Worm (Caenorhabditis elegans) whole organism, young adult: ENCODE measurements around the gene sart-3.

ENCODE experiments used
- B0019.2 ChIP-seq: fragments of 200-800 bp; sonication (Bioruptor generic); conservative IDR thresholded peaks from 2 replicates; pipeline ENCODE4 v1.3.6; 2022; ENCODE audit warnings: missing genetic modification reagents, missing genetic modification characterization, missing compliant biosample characterization
- B0035.1 ChIP-seq: sonication (generic microtip); optimal IDR thresholded peaks from 2 replicates; lab custom pipeline; 2016; ENCODE audit warnings: missing genetic modification characterization, mild to moderate bottlenecking, missing compliant biosample characterization, missing genotype, missing genetic modification reagents
- C17E4.6 ChIP-seq: fragments of 200-800 bp; sonication (Bioruptor generic); IDR thresholded peaks from 2 replicates; pipeline ENCODE4 v1.3.6; 2022; ENCODE audit warnings: missing genetic modification reagents, missing genetic modification characterization, missing compliant biosample characterization
- D2030.7 ChIP-seq: fragments of 200-800 bp; sonication (Bioruptor generic); IDR thresholded peaks from 2 replicates; pipeline ENCODE4 v1.3.6; 2022; ENCODE audit warnings: missing genetic modification reagents, missing genetic modification characterization, missing compliant biosample characterization
- F23B12.7 ChIP-seq: sonication (generic microtip); optimal IDR thresholded peaks from 2 replicates; lab custom pipeline; 2017; ENCODE audit warnings: missing genetic modification characterization, mild to moderate bottlenecking, missing compliant biosample characterization, antibody characterized with exemption, moderate library complexity; ENCODE audit not compliant: insufficient read depth
- F37B4.10 ChIP-seq: fragments of 200-800 bp; sonication (Bioruptor generic); IDR thresholded peaks from 2 replicates; pipeline ENCODE4 v1.3.6; 2022; ENCODE audit warnings: missing genetic modification characterization, missing compliant biosample characterization
- F39B2.1 ChIP-seq: fragments of 200-800 bp; sonication (Bioruptor generic); IDR thresholded peaks from 2 replicates; pipeline ENCODE4 v1.3.6; 2022; ENCODE audit warnings: missing genetic modification reagents, missing genetic modification characterization, missing compliant biosample characterization
- F57A8.1 ChIP-seq: fragments of 200-800 bp; sonication (Bioruptor generic); optimal IDR thresholded peaks from 2 replicates; lab custom pipeline; 2018; ENCODE audit warnings: mild to moderate bottlenecking, missing genetic modification characterization, moderate library complexity, missing compliant biosample characterization
- K11D2.4 ChIP-seq: fragments of 200-800 bp; sonication (Bioruptor generic); IDR thresholded peaks from 2 replicates; pipeline ENCODE4 v1.3.6; 2022; ENCODE audit warnings: missing genetic modification reagents, missing genetic modification characterization, missing compliant biosample characterization
- Y53G8AR.9 ChIP-seq: fragments of 200-800 bp; sonication (Bioruptor generic); conservative IDR thresholded peaks from 2 replicates; pipeline ENCODE4 v1.3.6; 2022; ENCODE audit warnings: missing genetic modification reagents, missing genetic modification characterization, missing compliant biosample characterization
- Y56A3A.18 ChIP-seq: fragments of 200-800 bp; sonication (Bioruptor generic); IDR thresholded peaks from 2 replicates; pipeline ENCODE4 v1.3.6; 2022; ENCODE audit warnings: missing genetic modification reagents, missing genetic modification characterization, missing compliant biosample characterization
- Y79H2A.3 ChIP-seq: fragments of 200-800 bp; sonication (Bioruptor generic); conservative IDR thresholded peaks from 2 replicates; pipeline ENCODE4 v1.3.6; 2022; ENCODE audit warnings: missing genetic modification reagents, missing genetic modification characterization, missing compliant biosample characterization
- ZK185.1 ChIP-seq: sonication (generic microtip); optimal IDR thresholded peaks from 2 replicates; lab custom pipeline; 2016; ENCODE audit warnings: mild to moderate bottlenecking, missing genetic modification characterization, missing compliant biosample characterization; ENCODE audit not compliant: poor library complexity, severe bottlenecking
- ama-1 ChIP-seq, 3 experiments: fragments of 150-350 bp in 1 of 3; sonication (generic microtip) in 2 of 3; optimal IDR thresholded peaks; 2 replicates each; lab custom pipeline; 2014 to 2018; ENCODE audit warnings: missing biosample characterization in 2 of 3, missing genetic modification characterization in 2 of 3, missing genetic modification reagents in 2 of 3
- atf-7 ChIP-seq: sonication (generic microtip); optimal IDR thresholded peaks from 2 replicates; lab custom pipeline; 2017; ENCODE audit warnings: mild to moderate bottlenecking, missing genetic modification characterization, missing compliant biosample characterization
- attf-3 ChIP-seq: fragments of 200-800 bp; sonication (Bioruptor generic); conservative IDR thresholded peaks from 2 replicates; pipeline ENCODE4 v1.3.6; 2022; ENCODE audit warnings: missing genetic modification reagents, missing genetic modification characterization, missing compliant biosample characterization
- bed-2 ChIP-seq: fragments of 200-800 bp; sonication (Bioruptor generic); IDR thresholded peaks from 2 replicates; pipeline ENCODE4 v1.3.6; 2022; ENCODE audit warnings: missing genetic modification reagents, missing genetic modification characterization, missing compliant biosample characterization
- ceh-27 ChIP-seq: fragments of 200-800 bp; sonication (Bioruptor generic); optimal IDR thresholded peaks from 2 replicates; lab custom pipeline; 2018; ENCODE audit warnings: mild to moderate bottlenecking, missing genetic modification characterization, moderate library complexity, missing compliant biosample characterization
- ceh-58 ChIP-seq: fragments of 200-800 bp; sonication (Bioruptor generic); IDR thresholded peaks from 2 replicates; pipeline ENCODE4 v1.3.6; 2022; ENCODE audit warnings: missing genetic modification characterization, missing compliant biosample characterization
- ceh-91 ChIP-seq: fragments of 200-800 bp; sonication (Bioruptor generic); IDR thresholded peaks from 2 replicates; pipeline ENCODE4 v1.3.6; 2022; ENCODE audit warnings: missing genetic modification reagents, missing genetic modification characterization, missing compliant biosample characterization
- egrh-3 ChIP-seq: fragments of 200-800 bp; sonication (Bioruptor generic); IDR thresholded peaks from 2 replicates; pipeline ENCODE4 v1.3.6; 2022; ENCODE audit warnings: missing genetic modification reagents, missing genetic modification characterization, missing compliant biosample characterization
- fkh-3 ChIP-seq: sonication (generic microtip); optimal IDR thresholded peaks from 2 replicates; lab custom pipeline; 2016; ENCODE audit warnings: mild to moderate bottlenecking, missing genetic modification characterization, missing compliant biosample characterization
- gei-17 ChIP-seq: fragments of 200-800 bp; sonication (Bioruptor generic); optimal IDR thresholded peaks from 2 replicates; lab custom pipeline; 2018; ENCODE audit warnings: mild to moderate bottlenecking, missing genetic modification characterization, missing compliant biosample characterization
- hmg-20 ChIP-seq: fragments of 200-800 bp; sonication (Bioruptor generic); IDR thresholded peaks from 2 replicates; pipeline ENCODE4 v1.3.6; 2022; ENCODE audit warnings: missing genetic modification reagents, missing genetic modification characterization, missing compliant biosample characterization
- hrde-1 ChIP-seq: sonication (generic microtip); optimal IDR thresholded peaks from 2 replicates; lab custom pipeline; 2016; ENCODE audit warnings: missing genetic modification characterization, mild to moderate bottlenecking, missing compliant biosample characterization, moderate library complexity, missing genotype, missing genetic modification reagents, borderline replicate concordance
- hsf-1 ChIP-seq: fragments of 200-800 bp; sonication (Bioruptor generic); IDR thresholded peaks from 2 replicates; pipeline ENCODE4 v1.3.6; 2022; ENCODE audit warnings: missing genetic modification reagents, missing genetic modification characterization, missing compliant biosample characterization
- lin-26 ChIP-seq: fragments of 200-800 bp; sonication (Bioruptor generic); IDR thresholded peaks from 2 replicates; pipeline ENCODE4 v1.3.6; 2022; ENCODE audit warnings: missing genetic modification reagents, missing genetic modification characterization, missing compliant biosample characterization
- lin-40 ChIP-seq: sonication (generic microtip); optimal IDR thresholded peaks from 2 replicates; lab custom pipeline; 2016; ENCODE audit warnings: missing genetic modification characterization, mild to moderate bottlenecking, missing compliant biosample characterization, missing genotype, missing genetic modification reagents
- lin-54 ChIP-seq: fragments of 200-800 bp; sonication (Bioruptor generic); optimal IDR thresholded peaks from 2 replicates; lab custom pipeline; 2018; ENCODE audit warnings: mild to moderate bottlenecking, missing genetic modification characterization, missing compliant biosample characterization
- madf-8 ChIP-seq: fragments of 200-800 bp; sonication (Bioruptor generic); conservative IDR thresholded peaks from 2 replicates; pipeline ENCODE4 v1.3.6; 2022; ENCODE audit warnings: missing genetic modification reagents, missing genetic modification characterization, missing compliant biosample characterization
- mel-28 ChIP-seq: sonication (generic microtip); optimal IDR thresholded peaks from 2 replicates; lab custom pipeline; 2016; ENCODE audit warnings: borderline replicate concordance, mild to moderate bottlenecking, missing genetic modification characterization, missing compliant biosample characterization
- mxl-1 ChIP-seq: sonication (generic microtip); optimal IDR thresholded peaks from 2 replicates; lab custom pipeline; 2016; ENCODE audit warnings: missing genetic modification characterization, missing compliant biosample characterization
- nfya-1 ChIP-seq: sonication (generic microtip); optimal IDR thresholded peaks from 2 replicates; lab custom pipeline; 2017; ENCODE audit warnings: antibody characterized with exemption, missing compliant biosample characterization, missing genetic modification characterization, borderline replicate concordance; ENCODE audit not compliant: insufficient read depth
- nhr-179 ChIP-seq: sonication (generic microtip); optimal IDR thresholded peaks from 2 replicates; lab custom pipeline; 2016; ENCODE audit warnings: mild to moderate bottlenecking, missing genetic modification characterization, missing compliant biosample characterization
- nhr-80 ChIP-seq: sonication (generic microtip); optimal IDR thresholded peaks from 2 replicates; lab custom pipeline; 2016; ENCODE audit warnings: missing genetic modification characterization, missing compliant biosample characterization
- pha-4 ChIP-seq: fragments of 150-350 bp; sonication (generic microtip); optimal IDR thresholded peaks from 2 replicates; lab custom pipeline; 2014; ENCODE audit warnings: missing biosample characterization, missing genetic modification reagents, missing genetic modification characterization
- rcor-1 ChIP-seq: fragments of 200-800 bp; sonication (Bioruptor generic); IDR thresholded peaks from 2 replicates; pipeline ENCODE4 v1.3.6; 2022; ENCODE audit warnings: missing genetic modification reagents, missing genetic modification characterization, missing compliant biosample characterization
- rec-8 ChIP-seq, 2 experiments: sonication (generic microtip); optimal IDR thresholded peaks; 2 replicates each; lab custom pipeline; 2016; ENCODE audit warnings: mild to moderate bottlenecking in 2 of 2, missing genetic modification characterization in 2 of 2, missing genetic modification reagents in 2 of 2, missing genotype in 2 of 2, missing biosample characterization in 1 of 2, missing compliant biosample characterization in 1 of 2, moderate library complexity in 1 of 2
- rpc-1 ChIP-seq, 2 experiments: fragments of 150-350 bp in 1 of 2; sonication (generic microtip) in 1 of 2; optimal IDR thresholded peaks; 2 replicates each; lab custom pipeline; 2014 to 2018; ENCODE audit warnings: missing biosample characterization in 1 of 2, missing genetic modification characterization in 1 of 2, missing genetic modification reagents in 1 of 2, missing genotype in 1 of 2
- sea-2 ChIP-seq: fragments of 200-800 bp; sonication (Bioruptor generic); IDR thresholded peaks from 2 replicates; pipeline ENCODE4 v1.3.6; 2022; ENCODE audit warnings: missing genetic modification characterization, missing compliant biosample characterization
- snpc-4 ChIP-seq, 5 experiments: fragments of 150-350 bp in 1 of 5; sonication (generic microtip) in 4 of 5; optimal IDR thresholded peaks; 2 replicates each; lab custom pipeline; 2014 to 2018; ENCODE audit warnings: missing genetic modification characterization in 5 of 5, missing biosample characterization in 3 of 5, antibody characterized with exemption in 2 of 5, mild to moderate bottlenecking in 2 of 5, missing compliant biosample characterization in 2 of 5, missing genotype in 2 of 5, moderate library complexity in 2 of 5, missing genetic modification reagents in 1 of 5
- sptf-2 ChIP-seq: fragments of 200-800 bp; sonication (Bioruptor generic); optimal IDR thresholded peaks from 2 replicates; lab custom pipeline; 2018; ENCODE audit warnings: mild to moderate bottlenecking, missing genetic modification characterization, missing compliant biosample characterization
- xnd-1 ChIP-seq: sonication (generic microtip); optimal IDR thresholded peaks from 2 replicates; lab custom pipeline; 2016; ENCODE audit warnings: missing genotype, missing genetic modification reagents, missing genetic modification characterization, missing compliant biosample characterization
- zim-3 ChIP-seq: sonication (generic microtip); optimal IDR thresholded peaks from 2 replicates; lab custom pipeline; 2017; ENCODE audit warnings: mild to moderate bottlenecking, missing genetic modification characterization, moderate library complexity, missing compliant biosample characterization
- ztf-18 ChIP-seq: sonication (generic microtip); optimal IDR thresholded peaks from 2 replicates; lab custom pipeline; 2016; ENCODE audit warnings: missing genotype, mild to moderate bottlenecking, missing genetic modification characterization, missing compliant biosample characterization
- ztf-22 ChIP-seq: fragments of 200-800 bp; sonication (Bioruptor generic); optimal IDR thresholded peaks from 2 replicates; lab custom pipeline; 2018; ENCODE audit warnings: mild to moderate bottlenecking, missing genetic modification characterization, moderate library complexity, missing compliant biosample characterization

The sart-3 gene

DNA sequence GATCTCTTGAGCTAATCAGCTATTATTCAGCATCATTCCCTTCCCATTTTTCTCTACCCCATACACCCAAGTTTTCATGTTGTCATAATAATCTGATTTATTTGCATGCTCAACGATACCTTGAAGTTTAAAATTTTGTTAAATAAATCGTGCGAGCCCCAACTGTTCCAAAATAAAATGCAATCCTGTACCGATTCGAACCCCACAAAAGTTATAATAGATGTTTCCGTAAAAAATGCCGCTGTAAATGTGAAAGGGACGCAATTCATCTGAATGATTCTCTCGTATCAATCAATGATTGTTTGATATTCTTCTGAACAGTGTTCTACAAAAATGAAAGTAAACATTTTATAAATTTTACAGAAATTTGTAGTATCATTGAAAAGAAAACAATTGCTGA is 44.7 kb upstream of the sart-3 start (continued):
- TF ChIP-seq D2030.7 (peak; percentile 52), rcor-1 (GFP tag; lab: Robert Waterston, UW) (peak; percentile 56), B0019.2 (no peak), lin-40 (tag; lab: Kevin White, UChicago) (no peak), zim-3 (no peak), xnd-1 (tag; lab: Kevin White, UChicago) (peak; percentile 47), nhr-179 (tag; lab: Kevin White, UChicago) (no peak), C17E4.6 (GFP tag; lab: Robert Waterston, UW) (0 out of 2 replicates have a peak, but pooled peaks have one; percentile 27), sea-2 (GFP tag; lab: Robert Waterston, UW) (no peak), hsf-1 (peak; percentile 81), madf-8 (GFP tag; lab: Robert Waterston, UW) (peak; percentile 41; the same call in 1 of the 2 replicates), attf-3 (GFP tag; lab: Robert Waterston, UW) (no peak), mxl-1 (tag; lab: Kevin White, UChicago) (no peak), ama-1 (optimal IDR thresholded peaks at IDR 0.05; lab: Kevin White, UChicago) (no peak), ama-1 (GFP tag; optimal IDR thresholded peaks at IDR 0.05; lab: Kevin White, UChicago) (peak; percentile 44 to 85), lin-54 (GFP tag; lab: Kevin White, UChicago) (peak; percentile 71), F23B12.7 (tag; lab: Kevin White, UChicago) (no peak), atf-7 (peak; percentile 53), nhr-80 (tag; lab: Kevin White, UChicago) (no peak), fkh-3 (no peak), Y56A3A.18 (GFP tag; lab: Robert Waterston, UW) (peak; percentile 73; the same call in 1 of the 2 replicates), K11D2.4 (no peak), ztf-22 (GFP tag; lab: Kevin White, UChicago) (no peak), nfya-1 (tag; lab: Kevin White, UChicago) (no peak), egrh-3 (GFP tag; lab: Robert Waterston, UW) (no peak), ztf-18 (tag; lab: Kevin White, UChicago) (peak; percentile 20), hmg-20 (no peak), F39B2.1 (GFP tag; lab: Robert Waterston, UW) (0 out of 2 replicates have a peak, but pooled peaks have one; percentile 35), B0035.1 (no peak), sptf-2 (GFP tag; lab: Kevin White, UChicago) (no peak), lin-26 (GFP tag; lab: Robert Waterston, UW) (no peak), F57A8.1 (GFP tag; lab: Kevin White, UChicago) (no peak), mel-28 (no peak), rpc-1 (optimal IDR thresholded peaks at IDR 0.05; lab: Kevin White, UChicago) (no peak), rpc-1 (tag; optimal IDR thresholded peaks at IDR 0.05; lab: Kevin White, UChicago) (peak; percentile 2), pha-4 (tag; lab: Kevin White, UChicago) (no peak), ceh-27 (no peak), bed-2 (GFP tag; lab: Robert Waterston, UW) (no peak), hrde-1 (tag; lab: Kevin White, UChicago) (peak; percentile 91), F37B4.10 (GFP tag; lab: Robert Waterston, UW) (no peak), gei-17 (GFP tag; lab: Kevin White, UChicago) (no peak), rec-8 (tag; optimal IDR thresholded peaks at IDR 0.05; lab: Kevin White, UChicago) (peak in 1 of 2 experiments; percentile 24), Y53G8AR.9 (GFP tag; lab: Robert Waterston, UW) (peak; percentile 94), snpc-4 (GFP tag; optimal IDR thresholded peaks at IDR 0.05; lab: Kevin White, UChicago) (no peak), snpc-4 (tag; optimal IDR thresholded peaks at IDR 0.05; lab: Kevin White, UChicago) (peak in 2 of 4 experiments; percentile 14 to 24), ceh-58 (GFP tag; lab: Robert Waterston, UW) (peak; percentile 75; the same call in 1 of the 2 replicates), ceh-91 (GFP tag; lab: Robert Waterston, UW) (0 out of 2 replicates have a peak, but pooled peaks have one; percentile 18), ZK185.1 (tag; lab: Kevin White, UChicago) (no peak), Y79H2A.3 (GFP tag; lab: Robert Waterston, UW) (peak; percentile 91)
